Fruit fly (Drosophila melanogaster): ENCODE measurements around the gene EloA.

EloA gene

DNA sequence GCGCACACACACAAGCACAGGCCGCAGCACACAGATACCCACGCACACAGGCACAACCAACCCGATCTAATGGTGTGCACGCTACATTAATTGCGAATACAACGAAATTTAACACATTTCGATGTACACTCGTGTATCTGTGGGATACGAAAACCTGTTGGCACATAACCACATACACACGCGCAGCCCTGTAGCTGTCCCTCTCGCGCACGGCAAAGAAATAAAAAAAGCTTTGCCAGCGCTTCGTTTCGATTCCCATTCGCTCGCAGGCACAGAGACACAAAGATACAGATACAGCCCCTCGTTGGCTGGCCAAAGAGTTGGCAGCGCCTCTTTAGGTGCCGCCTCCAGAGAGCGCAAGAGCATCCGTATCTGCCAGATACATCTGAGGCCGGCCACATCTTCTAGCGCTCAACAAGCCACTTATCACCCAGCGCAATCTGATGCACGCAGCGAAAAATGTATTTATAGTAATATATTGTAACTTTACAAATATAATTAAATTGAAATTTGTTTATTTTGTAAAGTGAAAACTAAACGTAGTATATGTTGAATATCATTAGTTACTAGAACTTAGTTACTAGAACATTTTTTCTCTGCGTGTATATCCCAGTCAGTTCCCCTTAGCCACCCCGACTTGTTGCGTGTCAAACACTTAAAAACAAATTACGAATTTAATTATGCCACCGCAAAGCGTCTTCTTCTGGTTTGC lies 41.9 kb downstream of the EloA start (continued):
- no peak for TF ChIP-seq CG12104 (GFP tag; optimal IDR thresholded peaks at IDR 0.05)
- no peak for TF ChIP-seq Antp (GFP tag; optimal IDR thresholded peaks at IDR 0.05)
- peak; percentile 15 for TF ChIP-seq ftz-f1 (GFP tag; optimal IDR thresholded peaks at IDR 0.05)
- no peak for TF ChIP-seq CG33213 (GFP tag; optimal IDR thresholded peaks at IDR 0.05)
- no peak for TF ChIP-seq jumu (GFP tag; optimal IDR thresholded peaks at IDR 0.05)
- no peak for TF ChIP-seq Doc2 (GFP tag; IDR thresholded peaks at IDR 0.05)
- peak; percentile 19 for TF ChIP-seq cato (GFP tag; optimal IDR thresholded peaks at IDR 0.05; ENCODE audit: borderline replicate concordance)
- TF ChIP-seq CG15601 (tag; optimal IDR thresholded peaks at IDR 0.05): no peak
- no peak for TF ChIP-seq CG17186 (GFP tag; optimal IDR thresholded peaks at IDR 0.05)
- peak; percentile 71 for TF ChIP-seq HLH3B (GFP tag; IDR thresholded peaks at IDR 0.05)
- no peak for TF ChIP-seq mam (GFP tag; optimal IDR thresholded peaks at IDR 0.05)
- TF ChIP-seq bab2 (GFP tag; optimal IDR thresholded peaks at IDR 0.05): no peak
- TF ChIP-seq B-H1 (GFP tag; IDR thresholded peaks at IDR 0.05): peak; percentile 41; the same call in 2 of the 3 replicates
- TF ChIP-seq Scr (GFP tag; IDR thresholded peaks at IDR 0.05; ENCODE audit: partially characterized antibody): no peak
- TF ChIP-seq Dref (GFP tag; IDR thresholded peaks at IDR 0.05): no peak
- TF ChIP-seq CG17829 (tag; optimal IDR thresholded peaks at IDR 0.05): peak; percentile 81
- no peak for TF ChIP-seq CTCF (GFP tag; optimal IDR thresholded peaks at IDR 0.05)
- TF ChIP-seq sd (tag; optimal IDR thresholded peaks at IDR 0.05): peak; percentile 73
- TF ChIP-seq CG10654 (GFP tag; optimal IDR thresholded peaks at IDR 0.05): no peak
- no peak for TF ChIP-seq Bteb2 (GFP tag; optimal IDR thresholded peaks at IDR 0.05)
- peak; percentile 65 for TF ChIP-seq Blimp-1 (GFP tag; optimal IDR thresholded peaks at IDR 0.05)
- no peak for TF ChIP-seq CG42726 (GFP tag; IDR thresholded peaks at IDR 0.05; ENCODE audit: partially characterized antibody)
- peak; percentile 39 for TF ChIP-seq CG14710 (tag; optimal IDR thresholded peaks at IDR 0.05)
- TF ChIP-seq ash1 (GFP tag; optimal IDR thresholded peaks at IDR 0.05): no peak
- TF ChIP-seq CG12659 (GFP tag; optimal IDR thresholded peaks at IDR 0.05): no peak

- TF ChIP-seq CG13894 (tag; optimal IDR thresholded peaks at IDR 0.05) (no peak), Deaf1 (tag; optimal IDR thresholded peaks at IDR 0.05) (peak; percentile 100), prd (optimal IDR thresholded peaks at IDR 0.05) (no peak), prd (GFP tag; IDR thresholded peaks at IDR 0.05) (no peak), CG9932 (GFP tag; IDR thresholded peaks at IDR 0.05) (peak; percentile 6; the same call in 1 of the 2 replicates), org-1 (GFP tag; optimal IDR thresholded peaks at IDR 0.05) (no peak), CoRest (tag; optimal IDR thresholded peaks at IDR 0.05) (peak; percentile 46), en (GFP tag; optimal IDR thresholded peaks at IDR 0.05) (no peak), CG7556 (GFP tag; optimal IDR thresholded peaks at IDR 0.05) (no peak), jumu (GFP tag; optimal IDR thresholded peaks at IDR 0.05) (no peak), CG6791 (GFP tag; IDR thresholded peaks at IDR 0.05; ENCODE audit: partially characterized antibody) (peak; percentile 37; the same call in 1 of the 3 replicates), Rx (GFP tag; IDR thresholded peaks at IDR 0.05) (no peak), CG14667 (GFP tag; IDR thresholded peaks at IDR 0.05) (no peak), CG10979 (tag; optimal IDR thresholded peaks at IDR 0.05) (peak; percentile 42), ara (GFP tag; IDR thresholded peaks at IDR 0.05) (no peak), HmgZ (tag; optimal IDR thresholded peaks at IDR 0.05) (peak; percentile 56), NfI (GFP tag; optimal IDR thresholded peaks at IDR 0.05) (peak; percentile 9), Meics (GFP tag; optimal IDR thresholded peaks at IDR 0.05) (peak; percentile 26), Nf-YB (GFP tag; optimal IDR thresholded peaks at IDR 0.05) (peak; percentile 97), gro (GFP tag; optimal IDR thresholded peaks at IDR 0.05) (peak; percentile 51), BEAF-32 (GFP tag; optimal IDR thresholded peaks at IDR 0.05) (no peak), lmd (GFP tag; IDR thresholded peaks at IDR 0.05) (0 out of 2 replicates have a peak, but pooled peaks have one; percentile 11), zen2 (GFP tag; IDR thresholded peaks at IDR 0.05; ENCODE audit: partially characterized antibody) (peak; percentile 41; the same call in 1 of the 3 replicates), fd64A (GFP tag; optimal IDR thresholded peaks at IDR 0.05) (peak; percentile 25), Dfd (GFP tag; optimal IDR thresholded peaks at IDR 0.05) (no peak), row (GFP tag; IDR thresholded peaks at IDR 0.05) (0 out of 3 replicates have a peak, but pooled peaks have one; percentile 27), vvl (GFP tag; IDR thresholded peaks at IDR 0.05) (peak; percentile 72; the same call in 1 of the 2 replicates)
Observed at dm6 chr3R:23295360-23295772, 44.0 kb downstream of the EloA start.
